Fruit fly (Drosophila melanogaster): Measurements from ENCODE around the gene CG15386.

DNA sequence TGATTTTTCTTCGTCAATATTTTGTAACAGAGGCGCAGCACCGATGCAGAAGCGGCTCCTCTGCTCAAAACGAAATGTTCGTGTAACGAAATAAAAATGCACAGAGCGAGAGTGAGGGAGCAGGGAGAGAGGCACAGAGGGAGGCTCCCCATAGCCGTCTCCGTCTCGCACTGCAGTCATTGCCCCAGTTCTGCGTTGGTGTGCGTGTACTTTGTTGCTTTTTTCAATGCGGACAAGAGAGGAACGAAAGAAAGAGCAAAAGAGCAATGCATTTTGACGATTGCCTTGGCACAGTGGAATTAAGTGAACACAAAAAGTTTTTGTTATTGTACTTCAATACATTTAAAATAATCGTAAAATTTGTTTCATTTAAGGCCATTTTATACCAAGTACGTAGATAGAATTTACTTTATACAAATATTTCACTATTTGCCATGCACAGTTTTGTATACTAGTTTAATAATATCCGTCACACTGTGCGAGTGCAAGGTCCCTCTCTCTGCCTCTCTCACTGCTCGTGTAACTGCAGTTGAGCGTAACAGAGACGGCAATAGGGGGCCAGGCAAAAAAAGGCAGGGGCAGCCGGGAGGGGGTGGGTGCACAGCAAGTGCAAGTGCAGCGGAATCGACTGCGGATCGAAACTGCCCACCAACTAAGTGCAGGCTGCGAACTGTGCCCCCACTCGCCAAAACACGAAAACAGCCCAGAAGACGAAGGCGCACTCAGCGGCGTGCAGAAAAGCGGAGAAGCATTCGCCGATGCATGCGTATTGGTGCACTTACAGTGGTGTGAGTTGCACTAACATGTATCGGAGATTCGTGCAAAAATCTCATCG lies 14.8 kb downstream of the CG15386 start:
- TF ChIP-seq psq (optimal IDR thresholded peaks at IDR 0.05) (no peak), ttk (optimal IDR thresholded peaks at IDR 0.05) (no peak), Sin3A (optimal IDR thresholded peaks at IDR 0.05) (no peak), h (optimal IDR thresholded peaks at IDR 0.05) (no peak), insv (optimal IDR thresholded peaks at IDR 0.05) (no peak), Myc (optimal IDR thresholded peaks at IDR 0.05) (no peak)
